Fruit fly (Drosophila melanogaster): ENCODE data around the gene LeuRS.

DNA sequence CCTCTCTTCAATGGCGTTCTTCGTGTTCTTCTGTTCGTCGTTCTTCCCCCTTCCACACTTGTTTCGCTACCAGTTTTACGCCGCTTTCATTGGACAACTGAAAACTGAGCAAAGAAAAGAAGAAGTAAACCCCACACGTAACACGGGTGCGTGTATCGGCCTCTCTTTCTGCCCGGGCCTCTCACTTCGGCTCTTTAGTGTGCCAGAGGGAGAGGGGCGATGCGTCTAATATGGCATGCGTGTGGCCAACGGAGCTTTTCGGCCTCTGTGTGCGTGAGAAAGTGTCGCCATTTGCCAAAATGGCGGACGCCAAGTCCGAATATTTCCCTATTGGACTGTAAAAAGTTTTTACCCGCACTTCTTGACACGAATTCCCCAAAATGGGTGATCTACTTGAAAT lies 25.5 kb upstream of the LeuRS start:
- TF ChIP-seq fd3F (GFP tag; optimal IDR thresholded peaks at IDR 0.05), result no peak
- no peak for TF ChIP-seq vvl (GFP tag; IDR thresholded peaks at IDR 0.05)
- no peak for TF ChIP-seq Mrtf (GFP tag; IDR thresholded peaks at IDR 0.05)
- no peak for TF ChIP-seq CG2199 (GFP tag; IDR thresholded peaks at IDR 0.05)
